Worm (Caenorhabditis elegans): ENCODE measurements around the gene srw-134.

The srw-134 gene

ce11 chrV:4144205-4144604 is 31.8 kb upstream of the srw-134 start, which contains the start of gene Y45G5AL.1 (continued):
- no peak for TF ChIP-seq snpc-4 (GFP tag; optimal IDR thresholded peaks at IDR 0.05)
- no peak for TF ChIP-seq snpc-4 (tag; optimal IDR thresholded peaks at IDR 0.05)
- TF ChIP-seq mcd-1 (GFP tag; IDR thresholded peaks at IDR 0.05) = no peak
- TF ChIP-seq B0336.3 (GFP tag; IDR thresholded peaks at IDR 0.05) = no peak

ce11 chrV:4143034-4143433 is 30.6 kb upstream of the srw-134 start:
- TF ChIP-seq hsf-1 (GFP tag; IDR thresholded peaks at IDR 0.05) = no peak
- no peak for TF ChIP-seq atf-7 (tag; optimal IDR thresholded peaks at IDR 0.05)
- no peak for TF ChIP-seq aptf-3 (GFP tag; IDR thresholded peaks at IDR 0.05)
- TF ChIP-seq nfya-1 (tag; optimal IDR thresholded peaks at IDR 0.05; ENCODE audit: borderline replicate concordance, insufficient read depth) = no peak
- no peak for TF ChIP-seq snpc-4 (GFP tag; optimal IDR thresholded peaks at IDR 0.05)
- TF ChIP-seq snpc-4 (tag; optimal IDR thresholded peaks at IDR 0.05) = peak in 3 of 4 experiments; percentile 7 to 37 (median 23)
- TF ChIP-seq nhr-90 (tag; optimal IDR thresholded peaks at IDR 0.05) = no peak
- peak; percentile 71 for TF ChIP-seq nhr-80 (tag; optimal IDR thresholded peaks at IDR 0.05)
- TF ChIP-seq madf-6 (GFP tag; IDR thresholded peaks at IDR 0.05) = peak; percentile 50; the same call in 1 of the 2 replicates
- TF ChIP-seq tbp1 (GFP tag; optimal IDR thresholded peaks at IDR 0.05) = peak; percentile 23
- no peak for TF ChIP-seq athp-1 (tag; optimal IDR thresholded peaks at IDR 0.05)
- TF ChIP-seq unc-130 (GFP tag; optimal IDR thresholded peaks at IDR 0.05) = no peak
- no peak for TF ChIP-seq hrde-1 (tag; optimal IDR thresholded peaks at IDR 0.05; ENCODE audit: borderline replicate concordance)
- TF ChIP-seq lin-54 (GFP tag; optimal IDR thresholded peaks at IDR 0.05) = peak; percentile 44
- no peak for TF ChIP-seq attf-6 (GFP tag; IDR thresholded peaks at IDR 0.05)
- no peak for TF ChIP-seq cebp-1 (GFP tag; IDR thresholded peaks at IDR 0.05)
- TF ChIP-seq cebp-1 (tag; optimal IDR thresholded peaks at IDR 0.05) = peak; percentile 59
- peak; percentile 56 for TF ChIP-seq attf-5 (GFP tag; optimal IDR thresholded peaks at IDR 0.05)
- TF ChIP-seq lin-35 (GFP tag; optimal IDR thresholded peaks at IDR 0.05) = peak in 1 of 3 experiments; percentile 47
- TF ChIP-seq bed-1 (GFP tag; IDR thresholded peaks at IDR 0.05) = no peak
- TF ChIP-seq unc-62 (GFP tag; optimal IDR thresholded peaks at IDR 0.05) = no peak
- TF ChIP-seq rec-8 (tag; optimal IDR thresholded peaks at IDR 0.05) = no peak
- peak; percentile 31; the same call in 1 of the 2 replicates for TF ChIP-seq F33H1.4 (GFP tag; IDR thresholded peaks at IDR 0.05)
- peak; percentile 72 for TF ChIP-seq dox-1 (GFP tag; IDR thresholded peaks at IDR 0.05)
- no peak for TF ChIP-seq madf-3 (GFP tag; IDR thresholded peaks at IDR 0.05)
- TF ChIP-seq hmg-1.2 (GFP tag; IDR thresholded peaks at IDR 0.05) = peak; percentile 97
- TF ChIP-seq T26A5.8 (tag; optimal IDR thresholded peaks at IDR 0.05) = no peak
- TF ChIP-seq K11D2.4 (GFP tag; IDR thresholded peaks at IDR 0.05) = peak; percentile 52; the same call in 1 of the 2 replicates
- TF ChIP-seq pbrm-1 (GFP tag; IDR thresholded peaks at IDR 0.05) = 0 out of 2 replicates have a peak, but pooled peaks have one; percentile 31
- no peak for TF ChIP-seq B0035.1 (tag; optimal IDR thresholded peaks at IDR 0.05)
- TF ChIP-seq ceh-27 (GFP tag; optimal IDR thresholded peaks at IDR 0.05) = peak; percentile 29
- TF ChIP-seq bed-2 (GFP tag; IDR thresholded peaks at IDR 0.05) = no peak
- peak; percentile 96 for TF ChIP-seq mcd-1 (GFP tag; IDR thresholded peaks at IDR 0.05)
- TF ChIP-seq nhr-179 (tag; optimal IDR thresholded peaks at IDR 0.05) = no peak
- TF ChIP-seq D2030.7 (GFP tag; IDR thresholded peaks at IDR 0.05) = no peak
- peak; percentile 3 for TF ChIP-seq lsl-1 (GFP tag; optimal IDR thresholded peaks at IDR 0.05)
- TF ChIP-seq lin-40 (tag; optimal IDR thresholded peaks at IDR 0.05) = peak; percentile 78
- TF ChIP-seq F49E8.2 (tag; optimal IDR thresholded peaks at IDR 0.05; ENCODE audit: insufficient read depth) = no peak
- no peak for TF ChIP-seq B0261.1 (tag; optimal IDR thresholded peaks at IDR 0.05)
- TF ChIP-seq sea-2 (GFP tag; IDR thresholded peaks at IDR 0.05) = no peak
- TF ChIP-seq nfyb-1 (GFP tag; IDR thresholded peaks at IDR 0.05) = 0 out of 2 replicates have a peak, but pooled peaks have one; percentile 24
- no peak for TF ChIP-seq sptf-2 (GFP tag; optimal IDR thresholded peaks at IDR 0.05)
